Worm (Caenorhabditis elegans) whole organism, L3 larva: Measurements from ENCODE around the gene asp-19.

Experiments used
- egl-27 ChIP-seq: sonication (generic microtip); optimal IDR thresholded peaks from 4 replicates; lab custom pipeline; 2017; ENCODE audit warnings: missing biosample characterization, missing genetic modification reagents, missing genetic modification characterization
- elt-3 ChIP-seq, 3 experiments: fragments of 150-350 bp in 1 of 3; sonication (generic microtip) in 2 of 3; optimal IDR thresholded peaks; 2 replicates in 2 of 3; 4 replicates in 1 of 3; lab custom pipeline; 2014 to 2017; ENCODE audit warnings: missing biosample characterization in 3 of 3, missing genetic modification characterization in 3 of 3
- fkh-10 ChIP-seq: sonication (generic microtip); optimal IDR thresholded peaks from 2 replicates; lab custom pipeline; 2017; ENCODE audit warnings: missing biosample characterization, missing genetic modification reagents, missing genetic modification characterization
- fos-1 ChIP-seq: fragments of 150-350 bp; optimal IDR thresholded peaks from 2 replicates; lab custom pipeline; 2014; ENCODE audit warnings: missing biosample characterization, missing genetic modification characterization
- pha-4 ChIP-seq: fragments of 150-350 bp; optimal IDR thresholded peaks from 2 replicates; lab custom pipeline; 2014; ENCODE audit warnings: missing biosample characterization, missing genetic modification reagents, missing genetic modification characterization
- ztf-11 ChIP-seq: fragments of 150-350 bp; optimal IDR thresholded peaks from 2 replicates; lab custom pipeline; 2014; ENCODE audit warnings: missing biosample characterization, missing genetic modification characterization

DNA sequence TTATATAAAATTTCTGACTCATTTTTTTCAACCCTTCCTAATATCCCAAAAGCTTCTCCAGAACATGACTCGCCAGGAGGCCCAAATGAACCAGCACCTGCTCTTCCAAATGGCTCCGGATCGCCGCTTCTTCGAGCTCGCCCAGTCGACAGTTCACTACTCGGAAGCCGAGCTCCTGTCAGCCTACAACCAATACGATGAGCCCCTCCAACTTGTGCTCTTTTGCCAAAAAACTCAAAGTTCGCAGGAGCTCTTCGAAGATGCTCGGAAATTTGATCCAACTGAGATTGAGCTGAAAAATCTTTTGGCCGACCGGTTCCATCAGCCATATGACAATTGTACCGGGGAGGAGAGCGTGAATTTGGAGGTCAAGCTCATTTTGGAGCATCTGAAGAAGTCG lies 33.7 kb downstream of the asp-19 start:
- TF ChIP-seq fkh-10 (GFP tag; lab: Kevin White, UChicago) (no peak), fos-1 (tag; lab: Kevin White, UChicago) (no peak), elt-3 (tag; optimal IDR thresholded peaks at IDR 0.05; lab: Kevin White, UChicago) (no peak), pha-4 (tag; lab: Kevin White, UChicago) (no peak), egl-27 (no peak), ztf-11 (tag; lab: Kevin White, UChicago) (no peak)
